Worm (Caenorhabditis elegans): ENCODE measurements around the gene nsph-3.2.

Gene nsph-3.2

ce11 chrIV:10153479-10153878 is 40.8 kb downstream of the nsph-3.2 start:
- TF ChIP-seq cog-1 (tag; optimal IDR thresholded peaks at IDR 0.05) (no peak), flt-1 (GFP tag; IDR thresholded peaks at IDR 0.05) (no peak), med-1 (GFP tag; optimal IDR thresholded peaks at IDR 0.05; ENCODE audit: insufficient read depth) (no peak), klf-2 (GFP tag; conservative IDR thresholded peaks at IDR 0.05) (no peak), tab-1 (GFP tag; IDR thresholded peaks at IDR 0.05) (no peak), ref-1 (GFP tag; conservative IDR thresholded peaks at IDR 0.05) (no peak), T22C8.4 (GFP tag; IDR thresholded peaks at IDR 0.05) (no peak)

DNA sequence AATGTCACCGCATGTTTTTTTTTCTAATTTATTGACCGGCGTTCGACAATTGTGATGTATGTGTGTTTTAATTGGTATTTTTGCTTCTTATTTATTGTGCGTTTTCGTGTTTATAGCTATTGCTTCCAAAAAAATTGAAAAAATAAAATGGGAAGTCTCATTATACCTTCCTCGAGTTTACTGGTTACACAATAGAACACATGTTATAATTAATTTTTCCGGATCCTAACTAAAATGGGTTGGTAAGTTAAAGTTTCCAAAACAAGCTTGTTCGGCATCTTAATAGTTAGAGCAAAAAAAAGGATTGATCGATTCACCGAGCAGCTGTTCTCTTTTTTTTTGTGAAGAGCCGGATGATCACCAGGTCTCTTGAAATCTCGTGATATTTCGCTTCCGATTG is 42.8 kb downstream of the nsph-3.2 start, which contains the start of gene ttr-54:
ttr-54 (plus strand) TSS at position 301 of the 400 bp plus-strand sequence.
- TF ChIP-seq ref-1 (GFP tag; conservative IDR thresholded peaks at IDR 0.05) = no peak
- TF ChIP-seq ztf-23 (GFP tag; IDR thresholded peaks at IDR 0.05) = no peak
- TF ChIP-seq ztf-29 (GFP tag; IDR thresholded peaks at IDR 0.05) = no peak
- TF ChIP-seq cog-1 (tag; optimal IDR thresholded peaks at IDR 0.05) = no peak
- no peak for TF ChIP-seq med-1 (GFP tag; optimal IDR thresholded peaks at IDR 0.05; ENCODE audit: insufficient read depth)
- no peak for TF ChIP-seq T22C8.4 (GFP tag; IDR thresholded peaks at IDR 0.05)
- no peak for TF ChIP-seq tab-1 (GFP tag; IDR thresholded peaks at IDR 0.05)
- TF ChIP-seq klf-2 (GFP tag; conservative IDR thresholded peaks at IDR 0.05) = no peak
- no peak for TF ChIP-seq flt-1 (GFP tag; IDR thresholded peaks at IDR 0.05)

DNA sequence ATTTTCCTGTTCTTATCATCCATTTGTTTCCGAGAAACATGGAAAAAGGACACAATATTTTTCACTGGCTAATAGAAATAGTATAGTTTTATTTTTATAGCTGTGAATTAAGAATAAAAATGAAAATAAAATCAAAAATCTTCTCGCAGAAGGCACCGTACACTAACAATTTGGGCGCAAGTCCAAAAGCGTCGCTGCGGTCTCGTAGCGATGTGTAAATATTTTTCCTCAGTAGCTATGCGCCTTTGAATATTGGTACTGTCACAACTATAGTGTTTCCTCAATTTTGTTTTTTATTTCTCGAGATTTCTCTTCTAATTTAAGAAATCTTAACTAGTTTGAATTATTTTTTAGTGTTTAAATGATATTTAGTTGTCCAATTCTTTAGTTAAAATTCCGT is 44.4 kb downstream of the nsph-3.2 start:
- no peak for TF ChIP-seq ztf-23 (GFP tag; IDR thresholded peaks at IDR 0.05)
- TF ChIP-seq ref-1 (GFP tag; conservative IDR thresholded peaks at IDR 0.05) = no peak
- TF ChIP-seq tab-1 (GFP tag; IDR thresholded peaks at IDR 0.05) = no peak
- TF ChIP-seq T22C8.4 (GFP tag; IDR thresholded peaks at IDR 0.05) = no peak
- no peak for TF ChIP-seq med-1 (GFP tag; optimal IDR thresholded peaks at IDR 0.05; ENCODE audit: insufficient read depth)
- TF ChIP-seq klf-2 (GFP tag; conservative IDR thresholded peaks at IDR 0.05) = no peak
- TF ChIP-seq ztf-29 (GFP tag; IDR thresholded peaks at IDR 0.05) = no peak
- no peak for TF ChIP-seq cog-1 (tag; optimal IDR thresholded peaks at IDR 0.05)
- no peak for TF ChIP-seq flt-1 (GFP tag; IDR thresholded peaks at IDR 0.05)

DNA sequence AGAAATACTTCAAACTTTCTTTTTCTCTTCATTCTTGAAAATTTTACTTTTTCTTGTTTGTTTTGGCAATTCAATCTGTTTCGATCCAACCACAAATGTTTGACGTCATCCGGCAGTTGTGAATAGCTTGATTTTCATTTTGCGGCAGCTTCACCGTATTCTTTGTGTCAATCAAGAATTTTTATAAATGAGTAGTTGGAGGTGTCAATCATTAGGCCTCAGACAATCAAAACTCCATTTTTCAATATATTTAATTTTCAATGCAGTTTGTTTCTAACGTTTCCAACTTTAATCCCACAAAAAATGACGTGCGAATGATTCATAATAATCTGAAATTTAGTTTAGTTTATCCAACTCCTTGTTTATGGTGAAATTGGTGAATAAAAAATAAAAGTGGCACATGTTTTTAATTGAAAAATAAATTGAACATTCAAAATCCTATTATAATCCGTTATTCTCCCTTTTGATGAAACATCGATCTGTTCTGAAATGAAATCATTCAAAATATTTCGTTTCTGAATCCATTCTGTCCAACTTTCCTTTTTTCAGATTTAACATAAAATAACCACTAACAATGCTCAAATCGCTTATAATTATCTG is 44.9 kb downstream of the nsph-3.2 start, which contains the start of gene ttr-53:
ttr-53 (plus strand) TSS at position 550 of the 600 bp plus-strand sequence.
- TF ChIP-seq med-1 (GFP tag; optimal IDR thresholded peaks at IDR 0.05; ENCODE audit: insufficient read depth) (no peak), ztf-29 (GFP tag; IDR thresholded peaks at IDR 0.05) (no peak), tab-1 (GFP tag; IDR thresholded peaks at IDR 0.05) (no peak), klf-2 (GFP tag; conservative IDR thresholded peaks at IDR 0.05) (no peak), ztf-23 (GFP tag; IDR thresholded peaks at IDR 0.05) (no peak), flt-1 (GFP tag; IDR thresholded peaks at IDR 0.05) (no peak), ref-1 (GFP tag; conservative IDR thresholded peaks at IDR 0.05) (no peak), cog-1 (tag; optimal IDR thresholded peaks at IDR 0.05) (no peak), T22C8.4 (GFP tag; IDR thresholded peaks at IDR 0.05) (no peak)

ce11 chrIV:10161706-10162105 is 49.0 kb downstream of the nsph-3.2 start, which contains the start of gene pps-1:
pps-1 (plus strand) TSS chrIV:10162006.
- TF ChIP-seq ref-1 (GFP tag; conservative IDR thresholded peaks at IDR 0.05) (no peak), ztf-23 (GFP tag; IDR thresholded peaks at IDR 0.05) (no peak), cog-1 (tag; optimal IDR thresholded peaks at IDR 0.05) (no peak), med-1 (GFP tag; optimal IDR thresholded peaks at IDR 0.05; ENCODE audit: insufficient read depth) (no peak), flt-1 (GFP tag; IDR thresholded peaks at IDR 0.05) (no peak), ztf-29 (GFP tag; IDR thresholded peaks at IDR 0.05) (no peak), T22C8.4 (GFP tag; IDR thresholded peaks at IDR 0.05) (no peak), klf-2 (GFP tag; conservative IDR thresholded peaks at IDR 0.05) (no peak), tab-1 (GFP tag; IDR thresholded peaks at IDR 0.05) (no peak)

Measured in whole organism, midembryonic.